Worm (Caenorhabditis elegans): ENCODE measurements around the gene clec-207.
A peak's percentile ranks its signal among the peaks of the same experiment; 100 is the strongest.

The clec-207 gene

ce11 chrV:2095772-2096171 lies at the start of gene clec-207:
clec-207 (plus strand) TSS chrV:2096072.
- TF ChIP-seq fos-1 (tag; optimal IDR thresholded peaks at IDR 0.05) (no peak), unc-86 (tag; optimal IDR thresholded peaks at IDR 0.05) (no peak), mab-9 (GFP tag; IDR thresholded peaks at IDR 0.05) (no peak), pag-3 (tag; optimal IDR thresholded peaks at IDR 0.05; ENCODE audit: borderline replicate concordance, insufficient read depth) (no peak), skn-1 (tag; optimal IDR thresholded peaks at IDR 0.05) (no peak), mep-1 (tag; optimal IDR thresholded peaks at IDR 0.05) (no peak), nhr-85 (tag) (no peak), lin-13 (GFP tag; optimal IDR thresholded peaks at IDR 0.05) (no peak), jun-1 (tag; optimal IDR thresholded peaks at IDR 0.05) (no peak), lsy-2 (tag; optimal IDR thresholded peaks at IDR 0.05) (no peak)

DNA sequence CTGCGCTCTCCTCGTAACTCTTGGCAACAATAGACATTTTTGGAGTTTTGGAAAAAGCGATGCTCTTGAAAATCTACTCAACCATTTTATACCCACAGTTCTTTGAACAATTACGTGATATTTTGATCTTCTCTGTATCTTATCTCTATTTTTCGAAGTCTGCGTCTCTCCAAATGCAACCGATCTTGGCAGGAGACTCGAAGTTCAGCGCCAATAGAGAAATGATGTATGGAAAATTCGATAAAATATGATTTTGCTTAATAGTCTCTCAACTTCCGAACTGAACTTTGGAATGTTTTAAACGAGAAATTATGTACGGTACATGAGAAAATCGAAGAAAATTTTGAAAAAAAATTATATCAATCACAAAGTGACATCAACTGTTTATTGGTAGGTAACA lies 45.7 kb upstream of the clec-207 start, which contains the start of gene comt-4:
TSS of gene comt-4 (minus strand) at position 50 of the 400 bp plus-strand sequence.
- TF ChIP-seq rnt-1 (tag; optimal IDR thresholded peaks at IDR 0.05) (no peak), blmp-1 (tag; optimal IDR thresholded peaks at IDR 0.05) (no peak), vab-15 (tag; optimal IDR thresholded peaks at IDR 0.05) (no peak), nhr-20 (tag; optimal IDR thresholded peaks at IDR 0.05) (peak; percentile 28), elt-3 (tag; optimal IDR thresholded peaks at IDR 0.05) (peak in 3 of 6 experiments; percentile 2 to 45 (median 33)), zip-4 (GFP tag; optimal IDR thresholded peaks at IDR 0.05) (no peak), tlp-1 (tag; optimal IDR thresholded peaks at IDR 0.05) (no peak), lin-35 (GFP tag; optimal IDR thresholded peaks at IDR 0.05) (no peak)

- TF ChIP-seq hlh-17 (GFP tag; optimal IDR thresholded peaks at IDR 0.05; ENCODE audit: borderline replicate concordance) (no peak), ceh-8 (GFP tag; optimal IDR thresholded peaks at IDR 0.05) (peak; percentile 78)
These were observed 45.1 kb upstream of the clec-207 start for ce11 chrV:2050790-2051189.

ce11 chrV:2051507-2051906 lies 44.4 kb upstream of the clec-207 start, which contains the start of gene Y40B10A.11:
Y40B10A.11 (minus strand) TSS chrV:2051607.
- TF ChIP-seq dsc-1 (tag; optimal IDR thresholded peaks at IDR 0.05), result no peak
- TF ChIP-seq grh-1 (GFP tag; IDR thresholded peaks at IDR 0.05), result no peak
- TF ChIP-seq blmp-1 (tag; optimal IDR thresholded peaks at IDR 0.05), result peak; percentile 7

- no peak for TF ChIP-seq unc-86 (tag; optimal IDR thresholded peaks at IDR 0.05)
- TF ChIP-seq egl-13 (tag; optimal IDR thresholded peaks at IDR 0.05), result no peak
- no peak for TF ChIP-seq elt-2 (tag; optimal IDR thresholded peaks at IDR 0.05)
- no peak for TF ChIP-seq efl-1 (optimal IDR thresholded peaks at IDR 0.05)
- TF ChIP-seq efl-1 (GFP tag; optimal IDR thresholded peaks at IDR 0.05 in 1 of 2), result no peak
- TF ChIP-seq dpl-1 (GFP tag; optimal IDR thresholded peaks at IDR 0.05), result no peak
- TF ChIP-seq tbx-2 (tag; optimal IDR thresholded peaks at IDR 0.05), result no peak
- no peak for TF ChIP-seq snu-23 (GFP tag; optimal IDR thresholded peaks at IDR 0.05)
- no peak for TF ChIP-seq ces-1 (GFP tag; optimal IDR thresholded peaks at IDR 0.05)
- no peak for TF ChIP-seq aha-1 (tag; optimal IDR thresholded peaks at IDR 0.05)
These were observed 42.4 kb upstream of the clec-207 start, which contains the start of gene comt-5 for ce11 chrV:2053509-2053908. comt-5 (minus strand) TSS chrV:2053609.

ce11 chrV:2054254-2054653 lies 41.6 kb upstream of the clec-207 start:
- TF ChIP-seq alr-1 (tag; optimal IDR thresholded peaks at IDR 0.05; ENCODE audit: borderline replicate concordance) (no peak), hlh-17 (GFP tag; optimal IDR thresholded peaks at IDR 0.05; ENCODE audit: borderline replicate concordance) (no peak), ces-1 (GFP tag; optimal IDR thresholded peaks at IDR 0.05) (no peak), blmp-1 (tag; optimal IDR thresholded peaks at IDR 0.05) (peak; percentile 55), nhr-20 (tag; optimal IDR thresholded peaks at IDR 0.05) (peak; percentile 20), efl-1 (optimal IDR thresholded peaks at IDR 0.05) (peak in 1 of 2 experiments; percentile 0), efl-1 (GFP tag; optimal IDR thresholded peaks at IDR 0.05 in 1 of 2) (no peak)

Data from whole organism, L1 larva.